Worm (Caenorhabditis elegans): ENCODE measurements around the gene cpsf-3.

cpsf-3 gene

DNA sequence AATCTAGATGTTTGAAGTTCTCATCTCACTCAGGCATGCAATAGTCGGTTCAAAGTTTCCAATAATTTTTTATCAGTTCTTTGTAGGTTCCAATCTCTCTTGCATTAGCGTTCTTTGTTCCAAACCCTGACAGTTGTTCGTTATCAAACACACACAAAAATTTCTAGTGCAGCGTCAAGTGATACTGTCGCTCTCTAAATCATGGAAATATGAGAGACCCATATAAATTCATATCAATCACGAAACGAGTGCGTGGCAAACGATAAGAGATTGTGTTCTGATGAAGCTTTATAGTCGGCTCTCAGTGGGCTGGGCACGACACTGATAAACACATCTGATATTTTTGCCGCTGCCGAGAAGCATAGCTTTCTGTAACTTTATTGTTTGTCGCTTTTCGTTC lies 31.5 kb upstream of the cpsf-3 start:
- TF ChIP-seq nhr-28 (tag; optimal IDR thresholded peaks at IDR 0.05), result no peak

DNA sequence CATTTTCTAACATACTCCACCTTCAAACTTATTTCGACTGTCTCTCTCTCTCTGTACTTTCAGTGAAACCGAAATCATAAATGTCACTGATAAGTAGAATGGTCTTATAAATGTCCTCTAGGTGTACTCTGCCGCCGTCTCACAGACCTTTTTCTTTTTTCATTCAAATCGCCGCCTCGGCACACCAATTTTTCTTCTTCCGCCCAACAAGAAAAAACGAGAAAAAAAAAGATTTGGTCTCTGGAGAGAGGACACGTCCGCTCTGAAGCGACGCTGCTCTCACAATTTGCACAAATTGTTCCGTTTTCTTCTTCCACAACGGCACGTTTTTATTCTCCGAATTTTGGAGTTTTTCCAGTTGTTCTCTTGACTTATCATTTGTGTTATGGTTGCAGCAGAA lies 30.5 kb upstream of the cpsf-3 start:
- no peak for TF ChIP-seq ces-1 (GFP tag; optimal IDR thresholded peaks at IDR 0.05)
- TF ChIP-seq bed-3 (GFP tag; optimal IDR thresholded peaks at IDR 0.05), result no peak
- no peak for TF ChIP-seq nhr-2 (tag; optimal IDR thresholded peaks at IDR 0.05)
- no peak for TF ChIP-seq unc-62 (GFP tag; optimal IDR thresholded peaks at IDR 0.05)
- TF ChIP-seq ceh-83 (GFP tag; optimal IDR thresholded peaks at IDR 0.05), result no peak
- TF ChIP-seq unc-120 (tag; optimal IDR thresholded peaks at IDR 0.05; ENCODE audit: poor library complexity, severe bottlenecking), result no peak
- TF ChIP-seq nhr-76 (tag; optimal IDR thresholded peaks at IDR 0.05), result no peak
- no peak for TF ChIP-seq cnd-1 (tag; optimal IDR thresholded peaks at IDR 0.05)
- TF ChIP-seq snpc-4 (tag; optimal IDR thresholded peaks at IDR 0.05), result no peak
- no peak for TF ChIP-seq blmp-1 (tag; optimal IDR thresholded peaks at IDR 0.05)
- no peak for TF ChIP-seq lsy-2 (tag; optimal IDR thresholded peaks at IDR 0.05)
- TF ChIP-seq lin-32 (GFP tag; optimal IDR thresholded peaks at IDR 0.05), result no peak
- TF ChIP-seq mab-5 (tag; optimal IDR thresholded peaks at IDR 0.05), result no peak
- TF ChIP-seq nhr-237 (tag; optimal IDR thresholded peaks at IDR 0.05), result no peak
- TF ChIP-seq hlh-1 (tag; optimal IDR thresholded peaks at IDR 0.05), result no peak
- no peak for TF ChIP-seq zip-8 (tag; optimal IDR thresholded peaks at IDR 0.05)
- TF ChIP-seq pha-4 (tag; optimal IDR thresholded peaks at IDR 0.05), result no peak
- no peak for TF ChIP-seq ceh-43 (GFP tag; optimal IDR thresholded peaks at IDR 0.05)
- no peak for TF ChIP-seq nhr-12 (tag; optimal IDR thresholded peaks at IDR 0.05)

DNA sequence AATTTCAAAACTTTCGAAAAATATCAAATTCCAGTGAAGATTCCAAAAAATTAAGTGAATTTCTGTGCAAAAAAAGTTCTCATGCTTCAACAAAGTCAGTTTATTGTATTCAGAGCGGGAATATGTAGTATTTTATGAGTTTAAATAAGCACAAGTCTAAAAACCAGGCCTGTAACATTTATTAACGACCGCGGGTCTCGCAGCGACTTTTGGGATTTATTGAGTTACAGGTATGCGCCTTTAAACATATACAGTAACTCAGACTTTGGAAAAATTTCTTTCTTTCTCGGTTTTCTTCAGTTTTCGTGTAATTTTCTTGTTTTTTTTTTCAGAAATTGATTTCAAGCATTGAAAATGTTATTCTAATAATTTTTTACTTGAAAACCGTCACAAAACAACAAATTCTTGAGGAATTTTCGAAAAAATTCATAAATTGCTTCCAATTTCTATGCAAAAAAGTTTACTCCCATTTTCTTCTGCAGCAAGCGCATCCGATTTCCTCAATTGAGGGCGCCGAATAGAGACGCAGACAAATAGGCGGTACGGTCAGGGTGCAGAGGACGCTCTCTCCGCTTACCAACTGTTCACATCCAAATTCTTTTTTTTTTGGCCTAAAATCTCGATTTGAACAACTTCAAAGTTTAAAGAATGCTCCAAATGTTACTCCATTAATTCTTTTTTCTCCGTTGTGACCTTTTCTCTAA lies 28.8 kb upstream of the cpsf-3 start:
- TF ChIP-seq hlh-1 (tag; optimal IDR thresholded peaks at IDR 0.05) (peak; percentile 30), ztf-11 (tag; optimal IDR thresholded peaks at IDR 0.05) (no peak), unc-39 (tag; optimal IDR thresholded peaks at IDR 0.05) (no peak)

ce11 chrIV:13309636-13310035 lies 27.0 kb upstream of the cpsf-3 start:
- TF ChIP-seq nhr-2 (tag; optimal IDR thresholded peaks at IDR 0.05), result no peak
- no peak for TF ChIP-seq ceh-39 (tag; optimal IDR thresholded peaks at IDR 0.05)
- TF ChIP-seq nhr-12 (tag; optimal IDR thresholded peaks at IDR 0.05), result no peak

DNA sequence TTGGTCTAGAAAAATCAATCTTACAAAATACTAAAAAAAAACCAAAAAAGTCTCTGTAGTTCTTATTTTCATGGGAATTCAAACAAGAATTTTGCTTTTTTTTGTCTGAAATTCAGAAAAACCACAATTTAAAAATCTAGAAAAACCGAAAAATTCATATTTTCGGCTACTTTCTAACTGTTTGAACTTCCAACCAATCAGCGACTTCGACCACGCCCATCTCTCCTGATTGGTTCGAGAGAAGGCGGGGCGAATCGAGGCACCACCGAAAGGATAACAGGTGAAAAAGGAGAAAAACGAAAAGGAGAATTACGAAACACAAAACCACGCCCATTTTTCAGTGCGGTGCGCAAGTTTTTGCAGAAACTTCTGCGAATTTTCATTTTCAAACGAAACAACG lies 22.1 kb upstream of the cpsf-3 start:
- TF ChIP-seq ztf-11 (tag; optimal IDR thresholded peaks at IDR 0.05) (no peak), ceh-39 (tag; optimal IDR thresholded peaks at IDR 0.05) (no peak), elt-1 (tag; optimal IDR thresholded peaks at IDR 0.05; ENCODE audit: borderline replicate concordance, insufficient read depth) (no peak), sem-2 (GFP tag; optimal IDR thresholded peaks at IDR 0.05) (no peak), nhr-28 (tag; optimal IDR thresholded peaks at IDR 0.05) (no peak), tbx-8 (GFP tag; optimal IDR thresholded peaks at IDR 0.05) (no peak), ces-1 (GFP tag; optimal IDR thresholded peaks at IDR 0.05) (no peak), mep-1 (tag; optimal IDR thresholded peaks at IDR 0.05) (no peak), drap-1 (GFP tag; optimal IDR thresholded peaks at IDR 0.05) (no peak), lin-13 (tag; optimal IDR thresholded peaks at IDR 0.05) (no peak), mab-5 (tag; optimal IDR thresholded peaks at IDR 0.05) (no peak), nhr-76 (tag; optimal IDR thresholded peaks at IDR 0.05) (no peak), lsy-2 (tag; optimal IDR thresholded peaks at IDR 0.05) (no peak), blmp-1 (tag; optimal IDR thresholded peaks at IDR 0.05) (no peak), nhr-12 (tag; optimal IDR thresholded peaks at IDR 0.05) (no peak), mls-2 (tag; optimal IDR thresholded peaks at IDR 0.05) (no peak), nhr-2 (tag; optimal IDR thresholded peaks at IDR 0.05) (no peak), zip-8 (tag; optimal IDR thresholded peaks at IDR 0.05) (no peak)

DNA sequence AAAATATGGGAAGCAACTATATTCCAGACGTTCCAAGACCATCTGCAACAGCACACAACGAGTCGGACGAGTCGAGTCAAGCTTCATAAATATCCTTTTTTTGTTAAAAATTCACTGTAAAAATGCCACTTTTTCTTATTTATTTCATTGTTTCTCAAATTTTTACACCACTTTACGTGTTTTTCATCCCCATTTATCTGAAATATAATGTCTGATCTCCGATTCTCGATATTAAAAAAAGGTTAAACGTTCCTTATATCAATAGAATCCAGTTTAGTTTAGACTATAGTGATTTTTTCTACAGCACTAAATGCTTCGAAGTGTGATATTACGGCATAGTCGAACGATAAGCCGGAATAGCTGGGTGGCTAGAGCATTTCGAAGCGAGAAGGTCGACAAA lies 20.8 kb upstream of the cpsf-3 start, which contains the start of gene Y67H2A.7:
Gene Y67H2A.7 (plus strand): TSS at position 301 of the 400 bp plus-strand sequence.
- no peak for TF ChIP-seq nhr-2 (tag; optimal IDR thresholded peaks at IDR 0.05)
- TF ChIP-seq blmp-1 (tag; optimal IDR thresholded peaks at IDR 0.05), result no peak
- TF ChIP-seq unc-62 (GFP tag; optimal IDR thresholded peaks at IDR 0.05), result no peak
- no peak for TF ChIP-seq sem-2 (GFP tag; optimal IDR thresholded peaks at IDR 0.05)
- TF ChIP-seq tbx-8 (GFP tag; optimal IDR thresholded peaks at IDR 0.05), result no peak
- TF ChIP-seq flh-1 (GFP tag; optimal IDR thresholded peaks at IDR 0.05), result no peak
- no peak for TF ChIP-seq lin-13 (tag; optimal IDR thresholded peaks at IDR 0.05)

Measured in whole organism, mixed stage, embryonic.